Fruit fly (Drosophila melanogaster) whole organism, prepupa: ENCODE results near the gene CG34323.

ENCODE experiments used
- Lpt ChIP-seq: fragments of 200-800 bp; sonication (Bioruptor generic); optimal IDR thresholded peaks from 3 replicates; lab custom pipeline; 2016; ENCODE audit warnings: missing biosample characterization, missing genetic modification characterization
- Met ChIP-seq: fragments of 200-800 bp; sonication (Bioruptor generic); optimal IDR thresholded peaks from 3 replicates; lab custom pipeline; 2016; ENCODE audit warnings: missing biosample characterization, missing genetic modification characterization
- cyc ChIP-seq: fragments of 200-800 bp; sonication (Bioruptor generic); optimal IDR thresholded peaks from 3 replicates; lab custom pipeline; 2016; ENCODE audit warnings: missing biosample characterization, missing genetic modification characterization

dm6 chrX:12104219-12104618 is 34.0 kb downstream of the CG34323 start:
- no peak for TF ChIP-seq cyc (GFP tag; lab: Kevin White, UChicago)
- TF ChIP-seq Lpt (GFP tag; lab: Kevin White, UChicago) = no peak
- TF ChIP-seq Met = no peak
